Fruit fly (Drosophila melanogaster): Measurements from ENCODE around the gene stai.

stai gene

dm6 chr2L:6065823-6066222 lies 34.4 kb upstream of the stai start, which contains the start of the genes Fbw5 and CG9147:
Fbw5 (minus strand) TSS chr2L:6065953.
CG9147 (plus strand) TSS chr2L:6065997.
- TF ChIP-seq CG34367 (tag; optimal IDR thresholded peaks at IDR 0.05) (peak; percentile 100), CG14655 (GFP tag; optimal IDR thresholded peaks at IDR 0.05) (peak; percentile 100), fd96Ca (GFP tag; IDR thresholded peaks at IDR 0.05) (peak; percentile 98), CG8301 (tag; optimal IDR thresholded peaks at IDR 0.05) (peak; percentile 99), Ets98B (GFP tag; IDR thresholded peaks at IDR 0.05) (peak; percentile 99), Pif1B (GFP tag; optimal IDR thresholded peaks at IDR 0.05) (peak; percentile 100), CG13204 (GFP tag; optimal IDR thresholded peaks at IDR 0.05) (peak; percentile 97), CG8159 (tag; optimal IDR thresholded peaks at IDR 0.05) (peak; percentile 99), CG12605 (GFP tag; IDR thresholded peaks at IDR 0.05) (peak; percentile 100), CG9948 (tag; optimal IDR thresholded peaks at IDR 0.05) (peak; percentile 99), Snoo (tag; optimal IDR thresholded peaks at IDR 0.05) (peak; percentile 100), EcR (GFP tag; optimal IDR thresholded peaks at IDR 0.05) (peak; percentile 79), rn (GFP tag; IDR thresholded peaks at IDR 0.05) (peak; percentile 98), CG10348 (GFP tag; IDR thresholded peaks at IDR 0.05) (peak; percentile 98), CG17806 (tag; optimal IDR thresholded peaks at IDR 0.05) (peak; percentile 99), CG32121 (GFP tag; IDR thresholded peaks at IDR 0.05) (peak; percentile 99), Pif1A (GFP tag; optimal IDR thresholded peaks at IDR 0.05) (peak; percentile 100), CG4496 (GFP tag; IDR thresholded peaks at IDR 0.05) (peak; percentile 100), CG15710 (tag; optimal IDR thresholded peaks at IDR 0.05) (peak; percentile 100), gl (tag; optimal IDR thresholded peaks at IDR 0.05) (peak; percentile 98), D1 (tag; optimal IDR thresholded peaks at IDR 0.05) (no peak)

- TF ChIP-seq Pif1A (GFP tag; optimal IDR thresholded peaks at IDR 0.05) (no peak), Ets98B (GFP tag; IDR thresholded peaks at IDR 0.05) (peak; percentile 18; the same call in 1 of the 2 replicates), CG15710 (tag; optimal IDR thresholded peaks at IDR 0.05) (no peak), CG14655 (GFP tag; optimal IDR thresholded peaks at IDR 0.05) (no peak), CG9948 (tag; optimal IDR thresholded peaks at IDR 0.05) (no peak), CG32121 (GFP tag; IDR thresholded peaks at IDR 0.05) (no peak), Pif1B (GFP tag; optimal IDR thresholded peaks at IDR 0.05) (no peak), Snoo (tag; optimal IDR thresholded peaks at IDR 0.05) (no peak), CG10348 (GFP tag; IDR thresholded peaks at IDR 0.05) (no peak), gl (tag; optimal IDR thresholded peaks at IDR 0.05) (no peak), CG17806 (tag; optimal IDR thresholded peaks at IDR 0.05) (no peak), rn (GFP tag; IDR thresholded peaks at IDR 0.05) (no peak), EcR (GFP tag; optimal IDR thresholded peaks at IDR 0.05) (no peak), CG4496 (GFP tag; IDR thresholded peaks at IDR 0.05) (0 out of 3 replicates have a peak, but pooled peaks have one; percentile 19)
Observed at dm6 chr2L:6068544-6069251, 31.5 kb upstream of the stai start, which contains the start of the genes CG9150 and Pfdn1. CG9150 (minus strand) TSS chr2L:6068594. Pfdn1 (plus strand) TSS chr2L:6069079.

dm6 chr2L:6070656-6071231 lies 29.4 kb upstream of the stai start, which contains the start of the genes CG9154 and Kr-h2:
CG9154 (minus strand) TSS chr2L:6070686.
Kr-h2 (plus strand) TSS chr2L:6070990.
- TF ChIP-seq CG9948 (tag; optimal IDR thresholded peaks at IDR 0.05), result peak; percentile 22
- peak; percentile 76 for TF ChIP-seq CG4496 (GFP tag; IDR thresholded peaks at IDR 0.05)
- peak; percentile 49 for TF ChIP-seq Snoo (tag; optimal IDR thresholded peaks at IDR 0.05)
- peak; percentile 56; the same call in 1 of the 3 replicates for TF ChIP-seq fd96Ca (GFP tag; IDR thresholded peaks at IDR 0.05)
- peak; percentile 50 for TF ChIP-seq CG8301 (tag; optimal IDR thresholded peaks at IDR 0.05)
- TF ChIP-seq Ets98B (GFP tag; IDR thresholded peaks at IDR 0.05), result peak; percentile 58; the same call in 1 of the 2 replicates
- peak; percentile 18 for TF ChIP-seq CG34367 (tag; optimal IDR thresholded peaks at IDR 0.05)
- no peak for TF ChIP-seq CG8159 (tag; optimal IDR thresholded peaks at IDR 0.05)
- TF ChIP-seq D1 (tag; optimal IDR thresholded peaks at IDR 0.05), result no peak
- TF ChIP-seq CG12605 (GFP tag; IDR thresholded peaks at IDR 0.05), result 0 out of 2 replicates have a peak, but pooled peaks have one; percentile 33
- no peak for TF ChIP-seq CG13204 (GFP tag; optimal IDR thresholded peaks at IDR 0.05)
- TF ChIP-seq EcR (GFP tag; optimal IDR thresholded peaks at IDR 0.05), result no peak
- peak; percentile 36; the same call in 1 of the 2 replicates for TF ChIP-seq rn (GFP tag; IDR thresholded peaks at IDR 0.05)
- TF ChIP-seq CG15710 (tag; optimal IDR thresholded peaks at IDR 0.05), result peak; percentile 50
- TF ChIP-seq CG10348 (GFP tag; IDR thresholded peaks at IDR 0.05), result no peak
- TF ChIP-seq Pif1A (GFP tag; optimal IDR thresholded peaks at IDR 0.05), result no peak
- no peak for TF ChIP-seq gl (tag; optimal IDR thresholded peaks at IDR 0.05)
- TF ChIP-seq Pif1B (GFP tag; optimal IDR thresholded peaks at IDR 0.05), result no peak
- TF ChIP-seq CG32121 (GFP tag; IDR thresholded peaks at IDR 0.05), result 0 out of 2 replicates have a peak, but pooled peaks have one; percentile 34
- peak; percentile 33 for TF ChIP-seq CG17806 (tag; optimal IDR thresholded peaks at IDR 0.05)
- no peak for TF ChIP-seq CG14655 (GFP tag; optimal IDR thresholded peaks at IDR 0.05)

dm6 chr2L:6072124-6072523 lies 28.1 kb upstream of the stai start:
- TF ChIP-seq CG9948 (tag; optimal IDR thresholded peaks at IDR 0.05), result no peak
- TF ChIP-seq Ets98B (GFP tag; IDR thresholded peaks at IDR 0.05), result no peak
- no peak for TF ChIP-seq Pif1B (GFP tag; optimal IDR thresholded peaks at IDR 0.05)
- TF ChIP-seq D1 (tag; optimal IDR thresholded peaks at IDR 0.05), result no peak
- TF ChIP-seq CG8301 (tag; optimal IDR thresholded peaks at IDR 0.05), result no peak
- TF ChIP-seq CG32121 (GFP tag; IDR thresholded peaks at IDR 0.05), result no peak
- no peak for TF ChIP-seq Snoo (tag; optimal IDR thresholded peaks at IDR 0.05)
- TF ChIP-seq CG34367 (tag; optimal IDR thresholded peaks at IDR 0.05), result no peak
- no peak for TF ChIP-seq CG8159 (tag; optimal IDR thresholded peaks at IDR 0.05)

- TF ChIP-seq CG4496 (GFP tag; IDR thresholded peaks at IDR 0.05) (no peak), CG9948 (tag; optimal IDR thresholded peaks at IDR 0.05) (no peak), gl (tag; optimal IDR thresholded peaks at IDR 0.05) (no peak), CG17806 (tag; optimal IDR thresholded peaks at IDR 0.05) (no peak), rn (GFP tag; IDR thresholded peaks at IDR 0.05) (no peak), EcR (GFP tag; optimal IDR thresholded peaks at IDR 0.05) (no peak), CG8159 (tag; optimal IDR thresholded peaks at IDR 0.05) (no peak), CG15710 (tag; optimal IDR thresholded peaks at IDR 0.05) (no peak), CG34367 (tag; optimal IDR thresholded peaks at IDR 0.05) (no peak), fd96Ca (GFP tag; IDR thresholded peaks at IDR 0.05) (no peak), CG14655 (GFP tag; optimal IDR thresholded peaks at IDR 0.05) (no peak)
Observed at dm6 chr2L:6073894-6074293, 26.3 kb upstream of the stai start.
